Worm (Caenorhabditis elegans) whole organism, midembryonic: ENCODE measurements around the gene F47E1.4.

ENCODE experiments used
- T22C8.4 ChIP-seq: fragments of 200-800 bp; sonication (Bioruptor generic); IDR thresholded peaks from 2 replicates; pipeline ENCODE4 v1.3.6; 2022; ENCODE audit warnings: missing genetic modification characterization, missing compliant biosample characterization
- cog-1 ChIP-seq: sonication (generic microtip); optimal IDR thresholded peaks from 2 replicates; lab custom pipeline; 2016; ENCODE audit warnings: missing genetic modification characterization, missing compliant biosample characterization
- flt-1 ChIP-seq: fragments of 200-800 bp; sonication (Bioruptor generic); IDR thresholded peaks from 2 replicates; pipeline ENCODE4 v1.3.6; 2022; ENCODE audit warnings: missing genetic modification characterization, missing compliant biosample characterization
- klf-2 ChIP-seq: fragments of 200-800 bp; sonication (Bioruptor generic); conservative IDR thresholded peaks from 2 replicates; pipeline ENCODE4 v1.3.6; 2022; ENCODE audit warnings: missing genetic modification reagents, missing genetic modification characterization, missing compliant biosample characterization
- med-1 ChIP-seq: sonication (generic microtip); optimal IDR thresholded peaks from 2 replicates; lab custom pipeline; 2017; ENCODE audit warnings: missing genetic modification characterization, mild to moderate bottlenecking, missing compliant biosample characterization, antibody characterized with exemption, missing genetic modification reagents; ENCODE audit not compliant: insufficient read depth
- ref-1 ChIP-seq: fragments of 200-800 bp; sonication (Bioruptor generic); conservative IDR thresholded peaks from 2 replicates; pipeline ENCODE4 v1.3.6; 2022; ENCODE audit warnings: missing genetic modification reagents, missing genetic modification characterization, missing compliant biosample characterization
- tab-1 ChIP-seq: fragments of 200-800 bp; sonication (Bioruptor generic); IDR thresholded peaks from 2 replicates; pipeline ENCODE4 v1.3.6; 2022; ENCODE audit warnings: missing genetic modification characterization, missing compliant biosample characterization
- ztf-23 ChIP-seq: fragments of 200-800 bp; sonication (Bioruptor generic); IDR thresholded peaks from 2 replicates; pipeline ENCODE4 v1.3.6; 2022; ENCODE audit warnings: missing genetic modification reagents, missing genetic modification characterization, missing compliant biosample characterization
- ztf-29 ChIP-seq: fragments of 200-800 bp; sonication (Bioruptor generic); IDR thresholded peaks from 2 replicates; pipeline ENCODE4 v1.3.6; 2022; ENCODE audit warnings: missing genetic modification reagents, missing genetic modification characterization, missing compliant biosample characterization

DNA sequence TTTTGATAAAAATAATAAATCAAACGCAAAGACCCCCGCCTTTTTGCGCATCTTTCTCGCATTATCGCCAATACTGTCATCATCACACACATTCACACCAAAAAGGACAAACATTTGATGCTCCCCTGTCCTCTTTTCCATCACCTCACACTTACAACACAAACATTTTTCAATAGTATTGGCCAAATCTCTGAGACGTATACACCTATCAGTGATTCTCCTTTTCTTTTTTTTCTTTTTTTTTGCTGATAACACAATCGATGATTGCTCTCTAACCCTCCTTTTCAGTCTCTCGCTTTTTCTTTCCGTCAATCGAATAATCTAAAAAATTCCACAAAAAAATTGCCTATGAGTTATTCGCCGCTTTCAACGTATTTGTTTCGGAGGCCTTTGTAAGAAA lies 34.2 kb downstream of the F47E1.4 start:
- no peak for TF ChIP-seq ztf-29
- no peak for TF ChIP-seq flt-1
- no peak for TF ChIP-seq T22C8.4 (GFP tag; lab: Robert Waterston, UW)
- TF ChIP-seq med-1 (GFP tag; lab: Kevin White, UChicago) = no peak
- no peak for TF ChIP-seq cog-1 (tag; lab: Kevin White, UChicago)
- no peak for TF ChIP-seq ztf-23 (GFP tag; lab: Robert Waterston, UW)
- no peak for TF ChIP-seq klf-2
- no peak for TF ChIP-seq ref-1 (GFP tag; lab: Robert Waterston, UW)
- TF ChIP-seq tab-1 = no peak
